Fruit fly (Drosophila melanogaster) whole organism: ENCODE data around the gene CG6465.

ENCODE experiments used
- CG8478 ChIP-seq: fragments of >200 bp; optimal IDR thresholded peaks from 2 replicates; lab custom pipeline; 2018; ENCODE audit warnings: inconsistent platforms
- Dll ChIP-seq: fragments of >200 bp; optimal IDR thresholded peaks from 2 replicates; lab custom pipeline; 2017
- usp ChIP-seq: fragments of >200 bp; optimal IDR thresholded peaks from 2 replicates; lab custom pipeline; 2017; ENCODE audit warnings: missing biosample characterization, missing genetic modification characterization, mixed read lengths

DNA sequence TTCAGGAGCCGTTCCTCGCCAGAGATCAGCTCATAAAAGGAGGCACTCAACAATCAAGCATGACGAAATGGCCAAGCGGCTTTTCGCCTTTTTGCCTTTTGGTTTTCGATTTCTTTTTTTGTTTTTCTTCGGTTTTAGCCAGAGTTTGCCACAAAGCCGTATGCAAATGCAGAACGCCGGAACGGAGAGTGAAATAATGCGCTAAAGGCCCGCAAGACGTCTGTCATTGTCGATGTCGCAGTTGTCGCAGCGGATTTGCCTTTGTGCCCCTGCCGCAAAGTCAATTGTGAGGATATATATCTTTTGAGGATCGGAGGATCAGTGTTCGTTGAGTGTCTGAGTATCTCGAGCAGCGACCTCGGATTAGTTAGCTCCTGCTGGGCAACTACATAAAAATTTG is 9.1 kb downstream of the CG6465 start:
- TF ChIP-seq usp (GFP tag; lab: Kevin White, UChicago) (no peak), Dll (lab: Kevin White, UChicago) (no peak), CG8478 (lab: Kevin White, UChicago) (no peak)
